Worm (Caenorhabditis elegans) whole organism, young adult: ENCODE measurements around the gene F34H10.4.
A peak's percentile ranks its signal among the peaks of the same experiment; 100 is the strongest.

Experiments
- B0261.1 ChIP-seq: sonication (generic microtip); optimal IDR thresholded peaks from 2 replicates; lab custom pipeline; 2016; ENCODE audit warnings: mild to moderate bottlenecking, missing genetic modification characterization, moderate library complexity, missing compliant biosample characterization
- B0336.3 ChIP-seq: fragments of 200-800 bp; sonication (Bioruptor generic); IDR thresholded peaks from 2 replicates; pipeline ENCODE4 v1.3.6; 2022; ENCODE audit warnings: missing genetic modification characterization, missing compliant biosample characterization
- F22D6.2 ChIP-seq: sonication (generic microtip); optimal IDR thresholded peaks from 2 replicates; lab custom pipeline; 2016; ENCODE audit warnings: mild to moderate bottlenecking, missing genetic modification characterization, missing compliant biosample characterization
- F37B4.10 ChIP-seq: fragments of 200-800 bp; sonication (Bioruptor generic); IDR thresholded peaks from 2 replicates; pipeline ENCODE4 v1.3.6; 2022; ENCODE audit warnings: missing genetic modification characterization, missing compliant biosample characterization
- F49E8.2 ChIP-seq: sonication (generic microtip); optimal IDR thresholded peaks from 3 replicates; lab custom pipeline; 2017; ENCODE audit warnings: missing genetic modification characterization, mild to moderate bottlenecking, missing compliant biosample characterization, antibody characterized with exemption, moderate library complexity; ENCODE audit not compliant: insufficient read depth
- F55B11.4 ChIP-seq: sonication (generic microtip); optimal IDR thresholded peaks from 2 replicates; lab custom pipeline; 2016; ENCODE audit warnings: missing compliant biosample characterization, missing genetic modification characterization, borderline replicate concordance; ENCODE audit not compliant: insufficient read depth
- F57A8.1 ChIP-seq: fragments of 200-800 bp; sonication (Bioruptor generic); optimal IDR thresholded peaks from 2 replicates; lab custom pipeline; 2018; ENCODE audit warnings: mild to moderate bottlenecking, missing genetic modification characterization, moderate library complexity, missing compliant biosample characterization
- F57C9.4 ChIP-seq: sonication (generic microtip); optimal IDR thresholded peaks from 2 replicates; lab custom pipeline; 2017; ENCODE audit warnings: mild to moderate bottlenecking, missing genetic modification characterization, missing compliant biosample characterization
- aptf-2 ChIP-seq: fragments of 200-800 bp; sonication (Bioruptor generic); conservative IDR thresholded peaks from 2 replicates; pipeline ENCODE4 v1.3.6; 2022; ENCODE audit warnings: missing genetic modification reagents, missing genetic modification characterization, missing compliant biosample characterization
- aptf-3 ChIP-seq: fragments of 200-800 bp; sonication (Bioruptor generic); IDR thresholded peaks from 2 replicates; pipeline ENCODE4 v1.3.6; 2022; ENCODE audit warnings: missing genetic modification characterization, missing compliant biosample characterization
- cebp-1 ChIP-seq, 2 experiments: fragments of 200-800 bp in 1 of 2; sonication (Bioruptor generic) in 1 of 2; sonication (generic microtip) in 1 of 2; IDR thresholded peaks in 1 of 2; optimal IDR thresholded peaks in 1 of 2; 2 replicates each; pipeline versions ENCODE4 v1.3.6 to Lab custom; 2017 to 2022; ENCODE audit warnings: missing compliant biosample characterization in 2 of 2, missing genetic modification characterization in 2 of 2, mild to moderate bottlenecking in 1 of 2, missing genetic modification reagents in 1 of 2, moderate library complexity in 1 of 2
- ceh-58 ChIP-seq: fragments of 200-800 bp; sonication (Bioruptor generic); IDR thresholded peaks from 2 replicates; pipeline ENCODE4 v1.3.6; 2022; ENCODE audit warnings: missing genetic modification characterization, missing compliant biosample characterization
- ceh-91 ChIP-seq: fragments of 200-800 bp; sonication (Bioruptor generic); IDR thresholded peaks from 2 replicates; pipeline ENCODE4 v1.3.6; 2022; ENCODE audit warnings: missing genetic modification reagents, missing genetic modification characterization, missing compliant biosample characterization
- dpl-1 ChIP-seq: fragments of 150-350 bp; optimal IDR thresholded peaks from 2 replicates; lab custom pipeline; 2014; ENCODE audit warnings: missing biosample characterization, missing genetic modification reagents, missing genetic modification characterization
- egl-44 ChIP-seq: fragments of 200-800 bp; sonication (Bioruptor generic); IDR thresholded peaks from 2 replicates; pipeline ENCODE4 v1.3.6; 2022; ENCODE audit warnings: missing genetic modification reagents, missing genetic modification characterization, missing compliant biosample characterization
- egrh-3 ChIP-seq: fragments of 200-800 bp; sonication (Bioruptor generic); IDR thresholded peaks from 2 replicates; pipeline ENCODE4 v1.3.6; 2022; ENCODE audit warnings: missing genetic modification reagents, missing genetic modification characterization, missing compliant biosample characterization
- him-1 ChIP-seq: sonication (generic microtip); optimal IDR thresholded peaks from 2 replicates; lab custom pipeline; 2016; ENCODE audit warnings: missing genotype, missing genetic modification reagents, missing genetic modification characterization, missing compliant biosample characterization
- hlh-26 ChIP-seq: fragments of 200-800 bp; sonication (Bioruptor generic); conservative IDR thresholded peaks from 2 replicates; pipeline ENCODE4 v1.3.6; 2022; ENCODE audit warnings: missing genetic modification reagents, missing genetic modification characterization, missing compliant biosample characterization
- let-526 ChIP-seq: fragments of 200-800 bp; sonication (Bioruptor generic); IDR thresholded peaks from 2 replicates; pipeline ENCODE4 v1.3.6; 2022; ENCODE audit warnings: missing genetic modification reagents, missing genetic modification characterization, missing compliant biosample characterization
- let-607 ChIP-seq, 2 experiments: fragments of 200-800 bp in 1 of 2; sonication (Bioruptor generic) in 1 of 2; sonication (generic microtip) in 1 of 2; optimal IDR thresholded peaks; 2 replicates each; lab custom pipeline; 2016 to 2018; ENCODE audit warnings: mild to moderate bottlenecking in 2 of 2, missing compliant biosample characterization in 2 of 2, missing genetic modification characterization in 2 of 2, moderate library complexity in 2 of 2, missing genotype in 1 of 2
- lin-26 ChIP-seq: fragments of 200-800 bp; sonication (Bioruptor generic); IDR thresholded peaks from 2 replicates; pipeline ENCODE4 v1.3.6; 2022; ENCODE audit warnings: missing genetic modification reagents, missing genetic modification characterization, missing compliant biosample characterization
- lin-54 ChIP-seq: fragments of 200-800 bp; sonication (Bioruptor generic); optimal IDR thresholded peaks from 2 replicates; lab custom pipeline; 2018; ENCODE audit warnings: mild to moderate bottlenecking, missing genetic modification characterization, missing compliant biosample characterization
- lir-1 ChIP-seq: fragments of 200-800 bp; sonication (Bioruptor generic); conservative IDR thresholded peaks from 2 replicates; pipeline ENCODE4 v1.3.6; 2022; ENCODE audit warnings: missing genetic modification reagents, missing genetic modification characterization, missing compliant biosample characterization
- madf-3 ChIP-seq: fragments of 200-800 bp; sonication (Bioruptor generic); IDR thresholded peaks from 2 replicates; pipeline ENCODE4 v1.3.6; 2022; ENCODE audit warnings: missing genetic modification reagents, missing genetic modification characterization, missing compliant biosample characterization
- nfya-1 ChIP-seq: sonication (generic microtip); optimal IDR thresholded peaks from 2 replicates; lab custom pipeline; 2017; ENCODE audit warnings: antibody characterized with exemption, missing compliant biosample characterization, missing genetic modification characterization, borderline replicate concordance; ENCODE audit not compliant: insufficient read depth
- nfya-2 ChIP-seq: fragments of 200-800 bp; sonication (Bioruptor generic); IDR thresholded peaks from 2 replicates; pipeline ENCODE4 v1.3.6; 2022; ENCODE audit warnings: missing genetic modification reagents, missing genetic modification characterization, missing compliant biosample characterization
- nhr-80 ChIP-seq: sonication (generic microtip); optimal IDR thresholded peaks from 2 replicates; lab custom pipeline; 2016; ENCODE audit warnings: missing genetic modification characterization, missing compliant biosample characterization
- nhr-90 ChIP-seq: sonication (generic microtip); optimal IDR thresholded peaks from 2 replicates; lab custom pipeline; 2016; ENCODE audit warnings: missing genotype, mild to moderate bottlenecking, missing genetic modification characterization, missing compliant biosample characterization
- rcor-1 ChIP-seq: fragments of 200-800 bp; sonication (Bioruptor generic); IDR thresholded peaks from 2 replicates; pipeline ENCODE4 v1.3.6; 2022; ENCODE audit warnings: missing genetic modification reagents, missing genetic modification characterization, missing compliant biosample characterization
- rec-8 ChIP-seq, 2 experiments: sonication (generic microtip); optimal IDR thresholded peaks; 2 replicates each; lab custom pipeline; 2016; ENCODE audit warnings: mild to moderate bottlenecking in 2 of 2, missing genetic modification characterization in 2 of 2, missing genetic modification reagents in 2 of 2, missing genotype in 2 of 2, missing biosample characterization in 1 of 2, missing compliant biosample characterization in 1 of 2, moderate library complexity in 1 of 2
- tbp1 ChIP-seq: fragments of 200-800 bp; sonication (Bioruptor generic); optimal IDR thresholded peaks from 2 replicates; lab custom pipeline; 2018; ENCODE audit warnings: mild to moderate bottlenecking, missing genetic modification characterization, missing compliant biosample characterization
- unc-62 ChIP-seq: fragments of 150-350 bp; optimal IDR thresholded peaks from 2 replicates; lab custom pipeline; 2014; ENCODE audit warnings: missing biosample characterization, missing genetic modification reagents, missing genetic modification characterization
- ztf-3 ChIP-seq: fragments of 200-800 bp; sonication (Bioruptor generic); optimal IDR thresholded peaks from 2 replicates; lab custom pipeline; 2018; ENCODE audit warnings: mild to moderate bottlenecking, missing genetic modification characterization, missing compliant biosample characterization
- ztf-6 ChIP-seq: fragments of 200-800 bp; sonication (Bioruptor generic); IDR thresholded peaks from 2 replicates; pipeline ENCODE4 v1.3.6; 2022; ENCODE audit warnings: missing genetic modification reagents, missing genetic modification characterization, missing compliant biosample characterization

The F34H10.4 gene

DNA sequence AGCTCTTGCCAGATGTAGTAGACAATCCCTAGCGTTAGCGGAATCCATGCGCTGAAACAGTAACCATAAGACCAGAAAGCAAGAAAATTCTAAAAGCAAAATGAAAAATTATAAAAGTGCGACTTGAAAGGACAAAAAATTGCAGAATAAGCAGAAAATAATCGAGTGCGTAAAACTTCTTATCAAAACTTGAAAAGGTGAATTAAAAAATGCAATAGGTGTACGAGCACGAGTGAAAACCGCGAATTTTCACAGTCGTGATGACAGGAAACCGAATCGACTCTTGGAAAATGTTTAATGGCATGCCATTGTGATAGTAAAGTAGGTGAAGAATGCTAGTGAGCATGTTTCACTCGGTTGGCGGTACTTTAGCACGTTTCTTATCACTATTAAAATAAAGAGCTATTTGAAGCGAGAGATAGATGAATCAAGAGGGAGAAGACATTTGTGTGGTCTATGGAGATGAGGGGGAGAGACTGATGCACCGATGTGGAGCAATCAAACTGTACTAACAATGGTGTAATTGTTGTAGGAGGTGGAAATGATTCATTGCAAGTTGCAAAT, 31.9 kb downstream of the F34H10.4 start, which contains the start of gene ifp-1:
Gene ifp-1, minus strand, starts transcription at position 51 of the 564 bp plus-strand sequence.
- TF ChIP-seq nhr-80 (tag; lab: Kevin White, UChicago): peak; percentile 86
- TF ChIP-seq unc-62 (GFP tag; lab: Kevin White, UChicago): no peak

DNA sequence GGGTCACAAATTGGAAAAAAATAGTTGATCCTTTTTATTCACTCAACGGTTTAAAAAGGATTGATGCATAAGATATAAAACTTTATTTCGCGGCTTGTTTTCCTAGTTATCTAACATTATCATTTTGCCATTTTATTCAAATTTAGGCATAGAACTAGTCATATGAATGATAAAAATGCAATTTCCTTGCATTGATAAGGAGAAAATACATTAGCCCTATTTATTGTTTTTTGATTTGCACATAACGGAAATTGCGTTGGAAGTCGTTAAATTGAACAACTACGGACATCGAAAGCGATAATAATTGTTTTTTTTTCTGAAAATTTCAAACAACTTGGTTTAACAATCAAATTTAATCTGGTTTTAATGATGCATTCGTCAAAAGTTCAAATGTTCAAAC, 38.9 kb downstream of the F34H10.4 start:
- TF ChIP-seq tbp1 (no peak), egl-44 (GFP tag; lab: Robert Waterston, UW) (no peak), dpl-1 (GFP tag; lab: Kevin White, UChicago) (no peak), ceh-58 (GFP tag; lab: Robert Waterston, UW) (no peak), B0261.1 (tag; lab: Kevin White, UChicago) (no peak), ztf-6 (GFP tag; lab: Robert Waterston, UW) (no peak), rcor-1 (GFP tag; lab: Robert Waterston, UW) (no peak), B0336.3 (GFP tag; lab: Robert Waterston, UW) (no peak), F49E8.2 (tag; lab: Kevin White, UChicago) (no peak)
- TF ChIP-seq, all 124 proteins: peak for 0

- TF ChIP-seq ztf-6 (GFP tag; lab: Robert Waterston, UW): no peak
- no peak for TF ChIP-seq F57C9.4 (tag; lab: Kevin White, UChicago)
- TF ChIP-seq rec-8 (tag; optimal IDR thresholded peaks at IDR 0.05; lab: Kevin White, UChicago): no peak
- TF ChIP-seq hlh-26: no peak
- no peak for TF ChIP-seq nhr-80 (tag; lab: Kevin White, UChicago)
- no peak for TF ChIP-seq let-526
Measured at ce11 chrX:9690445-9690844, 42.1 kb downstream of the F34H10.4 start, which contains the start of gene npr-18. npr-18 (plus strand) TSS chrX:9690745.

DNA sequence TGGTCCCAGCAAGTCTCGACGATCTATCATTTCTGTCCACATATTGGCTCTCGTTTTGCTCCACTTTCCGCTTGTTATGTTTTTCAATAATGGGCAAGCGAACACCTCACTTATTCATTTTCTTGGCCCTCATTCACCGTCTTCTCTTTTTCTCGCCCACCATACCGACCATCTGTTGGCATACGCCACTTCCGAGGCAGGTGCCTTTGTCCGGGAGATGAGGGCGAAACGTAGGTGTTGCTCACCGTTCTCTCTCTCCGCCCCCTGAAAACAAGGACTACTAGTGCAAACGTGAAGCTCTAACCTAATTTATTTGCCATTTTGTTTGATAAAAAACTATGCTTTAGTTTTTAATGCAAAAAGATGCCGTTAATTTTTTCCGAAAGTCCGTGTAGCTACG, 49.3 kb downstream of the F34H10.4 start:
- TF ChIP-seq aptf-3 (GFP tag; lab: Robert Waterston, UW) (no peak), ceh-91 (GFP tag; lab: Robert Waterston, UW) (no peak), egl-44 (GFP tag; lab: Robert Waterston, UW) (no peak), B0336.3 (GFP tag; lab: Robert Waterston, UW) (no peak), B0261.1 (tag; lab: Kevin White, UChicago) (no peak), hlh-26 (no peak), madf-3 (GFP tag; lab: Robert Waterston, UW) (no peak), ztf-3 (no peak), F37B4.10 (GFP tag; lab: Robert Waterston, UW) (no peak), cebp-1 (GFP tag; IDR thresholded peaks at IDR 0.05; lab: Robert Waterston, UW) (no peak), cebp-1 (tag; optimal IDR thresholded peaks at IDR 0.05; lab: Kevin White, UChicago) (no peak), him-1 (tag; lab: Kevin White, UChicago) (no peak), nfya-1 (tag; lab: Kevin White, UChicago) (no peak)
- TF ChIP-seq, all 124 proteins: peak for 0

DNA sequence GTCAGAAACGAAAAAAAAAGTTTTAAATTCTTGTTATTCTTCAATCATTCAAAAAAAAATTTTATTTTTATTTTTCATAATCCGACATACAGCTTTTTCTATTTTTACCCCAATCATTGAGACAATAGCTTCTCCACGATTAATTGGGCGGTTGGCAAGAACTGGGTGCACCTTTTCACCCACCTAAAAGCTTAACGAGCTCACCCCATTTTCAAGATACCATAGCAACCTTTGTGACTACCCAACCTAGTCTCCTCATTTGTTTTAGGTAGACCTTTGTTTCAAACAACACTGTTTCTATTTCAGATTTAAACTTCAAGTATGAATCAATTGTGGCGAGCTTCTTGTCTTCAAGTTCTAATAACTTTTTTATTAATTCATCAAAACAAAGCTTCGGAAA, 50.0 kb downstream of the F34H10.4 start, which contains the start of gene dyf-7:
Gene dyf-7, plus strand, starts transcription at position 301 of the 400 bp plus-strand sequence.
- TF ChIP-seq lin-54 (GFP tag; lab: Kevin White, UChicago): no peak
- no peak for TF ChIP-seq F22D6.2 (tag; lab: Kevin White, UChicago)
- TF ChIP-seq rcor-1 (GFP tag; lab: Robert Waterston, UW): no peak
- no peak for TF ChIP-seq egrh-3 (GFP tag; lab: Robert Waterston, UW)
- TF ChIP-seq nhr-90 (tag; lab: Kevin White, UChicago): no peak
- TF ChIP-seq F55B11.4 (tag; lab: Kevin White, UChicago): no peak
- no peak for TF ChIP-seq let-607 (tag; optimal IDR thresholded peaks at IDR 0.05; lab: Kevin White, UChicago)
- no peak for TF ChIP-seq lir-1 (GFP tag; lab: Robert Waterston, UW)
- no peak for TF ChIP-seq F57C9.4 (tag; lab: Kevin White, UChicago)
- TF ChIP-seq lin-26 (GFP tag; lab: Robert Waterston, UW): no peak
- no peak for TF ChIP-seq ztf-6 (GFP tag; lab: Robert Waterston, UW)
- TF ChIP-seq tbp1: no peak
- TF ChIP-seq aptf-2: no peak
- no peak for TF ChIP-seq nhr-80 (tag; lab: Kevin White, UChicago)
- no peak for TF ChIP-seq nfya-2 (GFP tag; lab: Robert Waterston, UW)
- no peak for TF ChIP-seq F57A8.1 (GFP tag; lab: Kevin White, UChicago)
